Worm (Caenorhabditis elegans): ENCODE data around the gene lido-5.
"Not testable (repeated sequence)": the region's sequence is repeated elsewhere in the genome, so short reads cannot be mapped to it uniquely, and the experiment has no call there.

The lido-5 gene

ce11 chrX:17146545-17146944, 36.1 kb upstream of the lido-5 start:
- TF ChIP-seq ceh-48 (tag; optimal IDR thresholded peaks at IDR 0.05) (no peak), Y22D7AL.16 (tag; optimal IDR thresholded peaks at IDR 0.05) (no peak), hlh-15 (tag; optimal IDR thresholded peaks at IDR 0.05) (no peak), ztf-16 (tag; optimal IDR thresholded peaks at IDR 0.05) (no peak), nhr-232 (tag; optimal IDR thresholded peaks at IDR 0.05) (no peak), elt-2 (tag; optimal IDR thresholded peaks at IDR 0.05) (peak; percentile 26), sox-2 (GFP tag; IDR thresholded peaks at IDR 0.05) (no peak), elt-4 (tag; optimal IDR thresholded peaks at IDR 0.05) (no peak)

DNA sequence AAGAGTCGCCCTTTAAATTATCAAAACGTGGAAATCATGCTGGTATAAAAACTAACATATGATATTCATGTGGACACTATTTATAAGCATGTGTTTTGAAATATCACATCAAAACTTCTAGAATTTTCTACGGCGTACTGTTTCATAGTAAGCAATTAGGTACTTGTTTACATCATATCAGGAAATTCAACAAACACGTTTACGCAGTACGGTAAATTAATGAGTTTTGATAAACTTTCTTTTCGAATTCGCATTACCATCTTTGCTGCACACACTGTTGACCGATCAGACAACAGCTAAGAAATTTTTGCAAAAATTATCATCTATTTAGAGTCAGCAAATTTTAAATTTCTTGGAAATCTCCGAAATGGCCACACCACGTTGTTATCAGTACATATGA, 30.0 kb upstream of the lido-5 start:
- TF ChIP-seq zip-5 (tag; optimal IDR thresholded peaks at IDR 0.05) (no peak), ceh-30 (tag; optimal IDR thresholded peaks at IDR 0.05) (no peak)

- TF ChIP-seq gmeb-2 (tag; optimal IDR thresholded peaks at IDR 0.05) (no peak), pros-1 (tag; optimal IDR thresholded peaks at IDR 0.05) (no peak), fkh-6 (tag; optimal IDR thresholded peaks at IDR 0.05) (no peak), ama-1 (optimal IDR thresholded peaks at IDR 0.05) (no peak), elt-2 (tag; optimal IDR thresholded peaks at IDR 0.05) (peak; percentile 77), ceh-6 (GFP tag; optimal IDR thresholded peaks at IDR 0.05) (no peak), zip-5 (tag; optimal IDR thresholded peaks at IDR 0.05) (no peak), F13H6.1 (tag; optimal IDR thresholded peaks at IDR 0.05) (no peak)
These were observed 28.8 kb upstream of the lido-5 start for ce11 chrX:17139204-17139780.

- no peak for TF ChIP-seq T23F11.4 (GFP tag; optimal IDR thresholded peaks at IDR 0.05)
- peak; percentile 49 for TF ChIP-seq unc-55 (GFP tag; optimal IDR thresholded peaks at IDR 0.05)
- no peak for TF ChIP-seq eyg-1 (tag; optimal IDR thresholded peaks at IDR 0.05)
- TF ChIP-seq ceh-31 (tag; optimal IDR thresholded peaks at IDR 0.05): no peak
These were observed 27.7 kb upstream of the lido-5 start, which contains the start of gene cnp-3 for ce11 chrX:17138060-17138557. Gene cnp-3 (minus strand): TSS chrX:17138110.

- no peak for TF ChIP-seq K09A11.1 (tag; optimal IDR thresholded peaks at IDR 0.05; ENCODE audit: insufficient read depth)
These were observed 25.2 kb upstream of the lido-5 start for ce11 chrX:17135704-17136103.

ce11 chrX:17134427-17134826, 24.0 kb upstream of the lido-5 start, which contains the start of gene K09E3.7:
Gene K09E3.7 (minus strand): TSS chrX:17134527.
- no peak for TF ChIP-seq syd-9 (tag; optimal IDR thresholded peaks at IDR 0.05)
- TF ChIP-seq T23F11.4 (GFP tag; optimal IDR thresholded peaks at IDR 0.05): no peak
- no peak for TF ChIP-seq ref-2 (tag; optimal IDR thresholded peaks at IDR 0.05)
- TF ChIP-seq fkh-6 (tag; optimal IDR thresholded peaks at IDR 0.05): no peak
- TF ChIP-seq zip-5 (tag; optimal IDR thresholded peaks at IDR 0.05): no peak
- no peak for TF ChIP-seq unc-55 (GFP tag; optimal IDR thresholded peaks at IDR 0.05)
- TF ChIP-seq tbx-7 (tag; optimal IDR thresholded peaks at IDR 0.05): no peak
- no peak for TF ChIP-seq lin-11 (tag; optimal IDR thresholded peaks at IDR 0.05)
- no peak for TF ChIP-seq pag-3 (tag; optimal IDR thresholded peaks at IDR 0.05; ENCODE audit: borderline replicate concordance)
- TF ChIP-seq dmd-4 (tag; optimal IDR thresholded peaks at IDR 0.05; ENCODE audit: borderline replicate concordance): no peak
- TF ChIP-seq hlh-8 (tag; optimal IDR thresholded peaks at IDR 0.05): no peak
- TF ChIP-seq elt-4 (tag; optimal IDR thresholded peaks at IDR 0.05): no peak
- no peak for TF ChIP-seq pha-4 (tag; optimal IDR thresholded peaks at IDR 0.05)
- TF ChIP-seq elt-2 (tag; optimal IDR thresholded peaks at IDR 0.05): no peak
- TF ChIP-seq gmeb-2 (tag; optimal IDR thresholded peaks at IDR 0.05): no peak
- TF ChIP-seq madf-2 (tag; optimal IDR thresholded peaks at IDR 0.05): no peak

DNA sequence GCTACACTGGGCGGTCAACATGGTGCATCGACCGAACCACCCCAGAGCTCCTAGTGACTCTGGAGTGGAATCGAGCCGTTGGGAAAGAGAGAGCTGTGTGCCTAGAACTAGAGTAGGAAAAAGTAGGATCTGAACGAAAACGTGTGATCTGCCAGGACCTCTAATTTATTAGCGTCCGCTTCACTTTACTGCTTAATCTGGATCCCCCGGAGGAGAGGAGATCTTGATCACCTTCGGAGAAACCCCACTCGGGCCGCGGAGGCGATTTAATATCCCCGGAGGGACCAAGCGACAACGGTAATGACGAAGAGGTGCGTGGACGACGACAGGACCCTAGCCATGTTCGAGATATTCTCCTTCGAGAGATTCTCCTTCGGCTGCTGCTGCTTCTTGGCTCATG, 6.9 kb upstream of the lido-5 start, which contains the start of gene K09E3.2:
K09E3.2 (plus strand) TSS at position 301 of the 400 bp plus-strand sequence.
- TF ChIP-seq elt-2, pros-1, ttx-3 (tag; optimal IDR thresholded peaks at IDR 0.05): not testable (repeated sequence)

All from whole organism, late embryonic.